Worm (Caenorhabditis elegans): ENCODE data around the gene ZC250.5.
A peak's percentile ranks its signal among the peaks of the same experiment; 100 is the strongest.
"Not testable (repeated sequence)": the region's sequence is repeated elsewhere in the genome, so short reads cannot be mapped to it uniquely, and the experiment has no call there.

The ZC250.5 gene

DNA sequence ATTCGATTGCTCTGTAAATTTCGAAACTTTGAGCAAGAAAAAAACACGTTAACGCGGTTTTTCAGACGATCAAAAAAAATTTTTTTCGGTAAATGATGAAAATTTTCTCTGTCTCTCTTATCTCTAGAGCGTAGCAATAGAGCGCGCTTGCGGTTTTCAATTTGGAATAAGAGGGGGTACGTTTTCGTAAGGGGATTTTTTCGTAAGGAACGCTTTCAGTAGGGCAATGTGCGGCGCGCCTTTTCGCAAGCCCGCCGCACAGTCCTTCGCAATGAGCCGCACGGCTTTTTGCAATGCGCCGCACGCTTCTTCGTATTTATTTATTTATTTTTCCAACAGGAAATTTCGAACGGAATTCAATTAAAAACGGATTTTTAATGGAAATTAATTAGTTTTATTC is 28.6 kb upstream of the ZC250.5 start, which contains the start of gene F44E7.4:
Gene F44E7.4, minus strand, starts transcription at position 13 of the 400 bp plus-strand sequence.
- 0 out of 2 replicates have a peak, but pooled peaks have one; percentile 73 for TF ChIP-seq egl-18 (GFP tag; IDR thresholded peaks at IDR 0.05)
- peak; percentile 76; the same call in 1 of the 2 replicates for TF ChIP-seq Y56A3A.18 (GFP tag; IDR thresholded peaks at IDR 0.05)
- TF ChIP-seq lir-1 (GFP tag; conservative IDR thresholded peaks at IDR 0.05) = 0 out of 2 replicates have a peak, but pooled peaks have one; percentile 12
- peak; percentile 28 for TF ChIP-seq ztf-18 (tag; optimal IDR thresholded peaks at IDR 0.05)
- TF ChIP-seq lin-26 (GFP tag; IDR thresholded peaks at IDR 0.05) = peak; percentile 86
- TF ChIP-seq ZK185.1 (tag; optimal IDR thresholded peaks at IDR 0.05; ENCODE audit: poor library complexity, severe bottlenecking) = peak; percentile 6
- peak; percentile 86 for TF ChIP-seq madf-8 (GFP tag; conservative IDR thresholded peaks at IDR 0.05)
- peak; percentile 93 for TF ChIP-seq ceh-91 (GFP tag; IDR thresholded peaks at IDR 0.05)
- TF ChIP-seq K11D2.4 (GFP tag; IDR thresholded peaks at IDR 0.05) = peak; percentile 83
- peak; percentile 98 for TF ChIP-seq dox-1 (GFP tag; IDR thresholded peaks at IDR 0.05)
- peak; percentile 56 for TF ChIP-seq lin-54 (GFP tag; optimal IDR thresholded peaks at IDR 0.05)
- peak; percentile 96 for TF ChIP-seq hmg-1.2 (GFP tag; IDR thresholded peaks at IDR 0.05)
- peak; percentile 93 for TF ChIP-seq ekl-4 (GFP tag; IDR thresholded peaks at IDR 0.05)
- peak; percentile 85 for TF ChIP-seq ztf-6 (GFP tag; IDR thresholded peaks at IDR 0.05)
- TF ChIP-seq sea-2 (GFP tag; IDR thresholded peaks at IDR 0.05) = 0 out of 2 replicates have a peak, but pooled peaks have one; percentile 25
- 0 out of 2 replicates have a peak, but pooled peaks have one; percentile 40 for TF ChIP-seq ceh-40 (GFP tag; IDR thresholded peaks at IDR 0.05)
- peak; percentile 29 for TF ChIP-seq snpc-3.4 (tag; optimal IDR thresholded peaks at IDR 0.05)
- peak; percentile 98 for TF ChIP-seq mcd-1 (GFP tag; IDR thresholded peaks at IDR 0.05)
- peak; percentile 47 for TF ChIP-seq dpl-1 (GFP tag; optimal IDR thresholded peaks at IDR 0.05)
- peak; percentile 94 for TF ChIP-seq pbrm-1 (GFP tag; IDR thresholded peaks at IDR 0.05)
- peak; percentile 56 for TF ChIP-seq F49E8.2 (tag; optimal IDR thresholded peaks at IDR 0.05; ENCODE audit: insufficient read depth)
- TF ChIP-seq xnd-1 (tag; optimal IDR thresholded peaks at IDR 0.05) = peak; percentile 45
- TF ChIP-seq ceh-58 (GFP tag; IDR thresholded peaks at IDR 0.05) = 0 out of 2 replicates have a peak, but pooled peaks have one; percentile 10
- TF ChIP-seq efl-1 (GFP tag; optimal IDR thresholded peaks at IDR 0.05) = peak; percentile 63
- peak; percentile 89 for TF ChIP-seq C17E4.6 (GFP tag; IDR thresholded peaks at IDR 0.05)
- TF ChIP-seq hmg-20 (GFP tag; IDR thresholded peaks at IDR 0.05) = peak; percentile 69; the same call in 1 of the 2 replicates
- TF ChIP-seq madf-6 (GFP tag; IDR thresholded peaks at IDR 0.05) = peak; percentile 93
- TF ChIP-seq aptf-2 (GFP tag; conservative IDR thresholded peaks at IDR 0.05) = peak; percentile 65; the same call in 1 of the 2 replicates
- peak; percentile 88 for TF ChIP-seq Y79H2A.3 (GFP tag; conservative IDR thresholded peaks at IDR 0.05)
- TF ChIP-seq nfyb-1 (GFP tag; IDR thresholded peaks at IDR 0.05) = peak; percentile 95
- TF ChIP-seq tbp1 (GFP tag; optimal IDR thresholded peaks at IDR 0.05) = peak; percentile 49
- peak; percentile 88 for TF ChIP-seq B0019.2 (GFP tag; conservative IDR thresholded peaks at IDR 0.05)
- TF ChIP-seq bed-2 (GFP tag; IDR thresholded peaks at IDR 0.05) = peak; percentile 82
- peak; percentile 71; the same call in 1 of the 2 replicates for TF ChIP-seq F39B2.1 (GFP tag; IDR thresholded peaks at IDR 0.05)
- TF ChIP-seq ztf-25 (GFP tag; IDR thresholded peaks at IDR 0.05) = peak; percentile 77
- peak; percentile 88 for TF ChIP-seq cebp-1 (GFP tag; IDR thresholded peaks at IDR 0.05)
- TF ChIP-seq cebp-1 (tag; optimal IDR thresholded peaks at IDR 0.05) = peak; percentile 52
- TF ChIP-seq F33H1.4 (GFP tag; IDR thresholded peaks at IDR 0.05) = peak; percentile 79
- peak; percentile 43 for TF ChIP-seq lin-40 (tag; optimal IDR thresholded peaks at IDR 0.05)
- not testable (repeated sequence) for TF ChIP-seq snpc-4 (GFP tag; optimal IDR thresholded peaks at IDR 0.05)
- peak in 3 of 4 experiments; percentile 15 to 37 (median 26) for TF ChIP-seq snpc-4 (tag; optimal IDR thresholded peaks at IDR 0.05)
- TF ChIP-seq cebp-2 (GFP tag; IDR thresholded peaks at IDR 0.05) = peak; percentile 84; the same call in 1 of the 2 replicates
- peak; percentile 95 for TF ChIP-seq Y95B8A.8 (GFP tag; IDR thresholded peaks at IDR 0.05)
- TF ChIP-seq C06A6.2 (GFP tag; conservative IDR thresholded peaks at IDR 0.05) = peak; percentile 99
- peak; percentile 12 for TF ChIP-seq tlf-1 (GFP tag; optimal IDR thresholded peaks at IDR 0.05)
- TF ChIP-seq madf-3 (GFP tag; IDR thresholded peaks at IDR 0.05) = peak; percentile 91
- TF ChIP-seq let-526 (GFP tag; IDR thresholded peaks at IDR 0.05) = peak; percentile 92
- TF ChIP-seq rcor-1 (GFP tag; IDR thresholded peaks at IDR 0.05) = peak; percentile 94

All from whole organism, young adult.